Worm (Caenorhabditis elegans): ENCODE results near the gene ZK896.5.
A peak's percentile ranks its signal among the peaks of the same experiment; 100 is the strongest.

Gene ZK896.5

DNA sequence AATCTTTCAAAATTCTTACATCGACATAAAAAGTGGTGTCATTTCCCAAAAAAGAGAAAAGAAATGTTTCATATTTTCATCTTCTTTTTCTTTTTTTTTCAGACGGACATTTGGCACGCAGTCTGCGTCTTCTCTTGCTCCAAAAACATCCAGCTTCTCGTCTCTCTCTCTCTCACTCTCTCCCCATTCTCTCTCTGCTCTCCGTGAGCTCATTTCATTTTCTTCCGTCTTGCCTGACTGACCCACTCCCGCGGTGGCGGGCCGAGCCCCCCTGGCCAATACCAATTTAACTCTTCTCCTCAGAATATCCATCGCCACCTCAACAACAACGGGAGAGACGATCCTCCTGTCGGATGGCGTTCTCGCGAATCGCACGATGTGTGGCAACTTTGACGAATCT is 33.8 kb downstream of the ZK896.5 start, which contains the start of gene txt-19:
Gene txt-19, plus strand, starts transcription at position 304 of the 400 bp plus-strand sequence.
- TF ChIP-seq skn-1 (tag; optimal IDR thresholded peaks at IDR 0.05) (no peak), nhr-12 (tag; optimal IDR thresholded peaks at IDR 0.05) (no peak), nhr-43 (tag; optimal IDR thresholded peaks at IDR 0.05; ENCODE audit: poor library complexity, severe bottlenecking) (no peak), lin-39 (tag; optimal IDR thresholded peaks at IDR 0.05) (peak; percentile 63), nfya-1 (tag; optimal IDR thresholded peaks at IDR 0.05; ENCODE audit: insufficient read depth) (peak; percentile 50), pha-4 (tag; optimal IDR thresholded peaks at IDR 0.05) (no peak), hmg-11 (tag; optimal IDR thresholded peaks at IDR 0.05) (peak; percentile 8), ztf-11 (tag; optimal IDR thresholded peaks at IDR 0.05) (no peak), mml-1 (tag; optimal IDR thresholded peaks at IDR 0.05) (no peak)

DNA sequence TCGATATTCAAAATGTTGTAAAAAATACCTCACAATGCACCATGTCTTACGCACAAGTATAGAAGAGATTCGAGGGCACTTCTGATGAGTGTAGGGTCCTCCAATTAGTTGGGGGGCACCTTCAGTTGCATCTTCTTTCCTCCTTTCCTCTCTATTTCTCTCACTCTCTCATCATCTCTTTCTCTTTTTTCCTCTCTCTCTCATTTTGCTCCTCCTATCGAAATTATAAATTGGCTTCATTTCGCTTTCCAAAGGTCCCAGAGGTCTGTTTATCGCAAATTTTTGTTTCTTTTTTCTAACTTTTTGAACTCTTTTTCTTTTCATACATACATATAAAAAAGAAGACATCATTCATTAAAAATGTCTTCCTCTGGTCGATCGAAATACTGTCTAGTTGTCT is 36.5 kb downstream of the ZK896.5 start:
- peak; percentile 14 for TF ChIP-seq nfya-1 (tag; optimal IDR thresholded peaks at IDR 0.05; ENCODE audit: insufficient read depth)
- TF ChIP-seq daf-12 (tag; optimal IDR thresholded peaks at IDR 0.05) = no peak
- TF ChIP-seq elt-1 (tag; optimal IDR thresholded peaks at IDR 0.05) = no peak

DNA sequence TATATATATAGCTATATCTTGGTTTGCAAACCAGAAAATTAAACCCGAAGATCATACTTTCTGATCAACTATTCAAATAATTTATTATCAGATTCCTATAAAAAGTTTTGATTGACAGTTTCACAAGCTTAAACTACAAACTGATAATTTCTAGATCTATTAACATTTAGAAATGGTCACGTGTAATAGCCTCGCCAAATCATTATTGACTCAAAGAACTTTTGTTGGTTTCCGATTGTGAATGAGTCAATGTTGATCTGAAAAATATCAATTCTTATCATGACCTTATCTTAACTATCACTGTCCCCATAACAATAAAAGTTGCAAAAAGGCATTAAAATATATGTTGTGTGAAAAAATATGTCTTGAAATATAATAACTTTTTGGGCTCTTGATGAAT is 37.3 kb downstream of the ZK896.5 start:
- TF ChIP-seq eor-1 (tag; optimal IDR thresholded peaks at IDR 0.05) = no peak
- TF ChIP-seq pqm-1 (tag; optimal IDR thresholded peaks at IDR 0.05) = peak; percentile 95
- TF ChIP-seq lin-15B (tag; optimal IDR thresholded peaks at IDR 0.05) = no peak
- TF ChIP-seq ZK546.5 (tag; optimal IDR thresholded peaks at IDR 0.05) = no peak
- TF ChIP-seq daf-12 (tag; optimal IDR thresholded peaks at IDR 0.05) = no peak
- no peak for TF ChIP-seq fkh-10 (GFP tag; optimal IDR thresholded peaks at IDR 0.05)
- TF ChIP-seq ceh-82 (tag; optimal IDR thresholded peaks at IDR 0.05) = no peak
- no peak for TF ChIP-seq mdl-1 (tag; optimal IDR thresholded peaks at IDR 0.05)
- TF ChIP-seq skn-1 (tag; optimal IDR thresholded peaks at IDR 0.05) = peak; percentile 22
- no peak for TF ChIP-seq nhr-28 (tag; optimal IDR thresholded peaks at IDR 0.05)
- no peak for TF ChIP-seq elt-3 (tag; optimal IDR thresholded peaks at IDR 0.05)
- no peak for TF ChIP-seq unc-62 (GFP tag; optimal IDR thresholded peaks at IDR 0.05)
- TF ChIP-seq ama-1 (optimal IDR thresholded peaks at IDR 0.05) = no peak
- no peak for TF ChIP-seq nhr-43 (tag; optimal IDR thresholded peaks at IDR 0.05; ENCODE audit: poor library complexity, severe bottlenecking)
- TF ChIP-seq lin-39 (tag; optimal IDR thresholded peaks at IDR 0.05) = no peak
- no peak for TF ChIP-seq aly-2 (tag; optimal IDR thresholded peaks at IDR 0.05)
- no peak for TF ChIP-seq tbx-2 (tag; optimal IDR thresholded peaks at IDR 0.05)
- TF ChIP-seq ceh-28 (tag; optimal IDR thresholded peaks at IDR 0.05) = no peak
- no peak for TF ChIP-seq snpc-4 (tag; optimal IDR thresholded peaks at IDR 0.05)
- no peak for TF ChIP-seq egl-27 (tag; optimal IDR thresholded peaks at IDR 0.05)
- no peak for TF ChIP-seq unc-39 (tag; optimal IDR thresholded peaks at IDR 0.05)
- TF ChIP-seq jun-1 (tag; optimal IDR thresholded peaks at IDR 0.05) = peak; percentile 80
- TF ChIP-seq nhr-25 (tag; optimal IDR thresholded peaks at IDR 0.05) = no peak
- TF ChIP-seq ceh-9 (tag; optimal IDR thresholded peaks at IDR 0.05) = no peak
- TF ChIP-seq ceh-16 (tag; optimal IDR thresholded peaks at IDR 0.05) = no peak
- no peak for TF ChIP-seq hmg-11 (tag; optimal IDR thresholded peaks at IDR 0.05)
- no peak for TF ChIP-seq nhr-76 (tag; optimal IDR thresholded peaks at IDR 0.05)
- no peak for TF ChIP-seq ztf-4 (tag; optimal IDR thresholded peaks at IDR 0.05)
- peak; percentile 53 for TF ChIP-seq fos-1 (tag; optimal IDR thresholded peaks at IDR 0.05)
- no peak for TF ChIP-seq nfya-1 (tag; optimal IDR thresholded peaks at IDR 0.05; ENCODE audit: insufficient read depth)
- TF ChIP-seq elt-2 (tag; optimal IDR thresholded peaks at IDR 0.05) = peak; percentile 98
- no peak for TF ChIP-seq nhr-12 (tag; optimal IDR thresholded peaks at IDR 0.05)
- TF ChIP-seq ztf-11 (tag; optimal IDR thresholded peaks at IDR 0.05) = no peak
- no peak for TF ChIP-seq egl-5 (tag; optimal IDR thresholded peaks at IDR 0.05)
- peak; percentile 86 for TF ChIP-seq pha-4 (tag; optimal IDR thresholded peaks at IDR 0.05)

DNA sequence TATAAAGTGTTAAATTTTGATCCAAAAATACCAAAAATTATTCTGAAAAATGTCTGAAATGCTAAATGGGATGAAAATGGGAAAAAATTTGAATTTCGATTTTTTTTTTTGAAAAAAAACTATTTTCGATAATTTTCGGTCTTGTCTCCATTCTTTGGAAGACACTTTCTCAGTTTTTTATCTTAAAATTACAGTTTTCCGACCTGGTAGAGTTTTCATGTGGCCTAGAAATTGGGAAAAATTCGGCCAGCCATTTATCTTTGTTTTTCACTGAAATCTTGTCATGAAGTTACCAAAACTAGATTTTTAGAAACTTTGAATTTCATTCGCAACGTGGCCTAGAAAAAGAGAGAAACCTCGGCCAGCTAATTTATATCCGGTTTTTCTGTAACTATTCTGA is 38.6 kb downstream of the ZK896.5 start:
- TF ChIP-seq pha-4 (tag; optimal IDR thresholded peaks at IDR 0.05) = no peak
- TF ChIP-seq fkh-2 (tag; optimal IDR thresholded peaks at IDR 0.05) = no peak
- TF ChIP-seq ceh-9 (tag; optimal IDR thresholded peaks at IDR 0.05) = no peak

All from whole organism, L3 larva.